Fruit fly (Drosophila melanogaster): ENCODE data around the gene CG12609.
A peak's percentile ranks its signal among the peaks of the same experiment; 100 is the strongest.

The CG12609 gene

dm6 chrX:18788143-18788745, 40.1 kb upstream of the CG12609 start, which contains the start of the genes CG6961 and S6KL:
CG6961 (minus strand) TSS chrX:18788210.
S6KL (plus strand) TSS chrX:18788464.
- TF ChIP-seq Hnf4 (GFP tag; optimal IDR thresholded peaks at IDR 0.05) = no peak
- TF ChIP-seq Dif (GFP tag; optimal IDR thresholded peaks at IDR 0.05; ENCODE audit: partially characterized antibody) = no peak
- no peak for TF ChIP-seq OdsH (GFP tag; optimal IDR thresholded peaks at IDR 0.05)
- TF ChIP-seq N (GFP tag; optimal IDR thresholded peaks at IDR 0.05) = peak; percentile 95
- no peak for TF ChIP-seq Vsx2 (GFP tag; optimal IDR thresholded peaks at IDR 0.05; ENCODE audit: partially characterized antibody)
- TF ChIP-seq sv (GFP tag; optimal IDR thresholded peaks at IDR 0.05) = no peak
- TF ChIP-seq lola (GFP tag; optimal IDR thresholded peaks at IDR 0.05) = no peak
- no peak for TF ChIP-seq Myc (optimal IDR thresholded peaks at IDR 0.05)
- no peak for TF ChIP-seq sage (GFP tag; optimal IDR thresholded peaks at IDR 0.05)
- TF ChIP-seq Jra (GFP tag; optimal IDR thresholded peaks at IDR 0.05) = no peak
- no peak for TF ChIP-seq CG32264 (GFP tag; optimal IDR thresholded peaks at IDR 0.05)
- peak; percentile 10 for TF ChIP-seq woc (GFP tag; optimal IDR thresholded peaks at IDR 0.05)
- TF ChIP-seq Hr83 (GFP tag; optimal IDR thresholded peaks at IDR 0.05; ENCODE audit: poor library complexity, severe bottlenecking) = no peak
- no peak for TF ChIP-seq pan (optimal IDR thresholded peaks at IDR 0.05)
- TF ChIP-seq fru (GFP tag; optimal IDR thresholded peaks at IDR 0.05) = no peak
- peak; percentile 67 for TF ChIP-seq Hr78 (GFP tag; optimal IDR thresholded peaks at IDR 0.05)
- no peak for TF ChIP-seq Rel (GFP tag; optimal IDR thresholded peaks at IDR 0.05)
- TF ChIP-seq Rel (tag; optimal IDR thresholded peaks at IDR 0.05) = peak; percentile 14
- TF ChIP-seq h (GFP tag; optimal IDR thresholded peaks at IDR 0.05) = peak; percentile 10
- TF ChIP-seq dl (GFP tag; optimal IDR thresholded peaks at IDR 0.05; ENCODE audit: insufficient read depth in 1 of 2, partially characterized antibody in 2 of 2) = no peak
- TF ChIP-seq Mio (GFP tag; optimal IDR thresholded peaks at IDR 0.05) = no peak
- no peak for TF ChIP-seq psq (GFP tag; optimal IDR thresholded peaks at IDR 0.05)
- TF ChIP-seq GATAd (GFP tag; optimal IDR thresholded peaks at IDR 0.05) = no peak
- no peak for TF ChIP-seq brk (GFP tag; optimal IDR thresholded peaks at IDR 0.05)
- TF ChIP-seq rgr (GFP tag; optimal IDR thresholded peaks at IDR 0.05) = no peak
- TF ChIP-seq CrebA (GFP tag; optimal IDR thresholded peaks at IDR 0.05; ENCODE audit: borderline replicate concordance) = no peak
- no peak for TF ChIP-seq jim (GFP tag; optimal IDR thresholded peaks at IDR 0.05)
- peak; percentile 7 for TF ChIP-seq HLH106 (tag; optimal IDR thresholded peaks at IDR 0.05)
- TF ChIP-seq Sp1 (GFP tag; optimal IDR thresholded peaks at IDR 0.05) = no peak
- no peak for TF ChIP-seq dmrt93B (GFP tag; optimal IDR thresholded peaks at IDR 0.05)
- no peak for TF ChIP-seq br (GFP tag; optimal IDR thresholded peaks at IDR 0.05)
- peak; percentile 39 for TF ChIP-seq Abd-B (GFP tag; optimal IDR thresholded peaks at IDR 0.05)
- no peak for TF ChIP-seq tai (GFP tag; optimal IDR thresholded peaks at IDR 0.05)
- TF ChIP-seq usp (GFP tag; optimal IDR thresholded peaks at IDR 0.05) = no peak
- TF ChIP-seq ey (GFP tag; optimal IDR thresholded peaks at IDR 0.05) = no peak
- TF ChIP-seq Dfd (GFP tag; optimal IDR thresholded peaks at IDR 0.05) = no peak
- no peak for TF ChIP-seq foxo (GFP tag; optimal IDR thresholded peaks at IDR 0.05)
- no peak for TF ChIP-seq CG9705 (GFP tag; optimal IDR thresholded peaks at IDR 0.05)
- TF ChIP-seq dsf (GFP tag; optimal IDR thresholded peaks at IDR 0.05; ENCODE audit: borderline replicate concordance) = no peak

dm6 chrX:18783417-18784123, 35.5 kb upstream of the CG12609 start, which contains the start of gene CG18259:
CG18259 (minus strand) TSS chrX:18783494.
- TF ChIP-seq woc (GFP tag; optimal IDR thresholded peaks at IDR 0.05) (peak; percentile 63), Hnf4 (GFP tag; optimal IDR thresholded peaks at IDR 0.05) (peak; percentile 21), Mio (GFP tag; optimal IDR thresholded peaks at IDR 0.05) (no peak), Vsx2 (GFP tag; optimal IDR thresholded peaks at IDR 0.05; ENCODE audit: partially characterized antibody) (no peak), Rel (GFP tag; optimal IDR thresholded peaks at IDR 0.05) (no peak), Rel (tag; optimal IDR thresholded peaks at IDR 0.05) (no peak), pan (optimal IDR thresholded peaks at IDR 0.05) (no peak), CrebA (GFP tag; optimal IDR thresholded peaks at IDR 0.05; ENCODE audit: borderline replicate concordance) (no peak), N (GFP tag; optimal IDR thresholded peaks at IDR 0.05) (peak; percentile 83), lola (GFP tag; optimal IDR thresholded peaks at IDR 0.05) (no peak), Sp1 (GFP tag; optimal IDR thresholded peaks at IDR 0.05) (peak; percentile 17), Myc (optimal IDR thresholded peaks at IDR 0.05) (peak; percentile 1), ey (GFP tag; optimal IDR thresholded peaks at IDR 0.05) (no peak), Abd-B (GFP tag; optimal IDR thresholded peaks at IDR 0.05) (no peak), HLH106 (tag; optimal IDR thresholded peaks at IDR 0.05) (peak; percentile 26), foxo (GFP tag; optimal IDR thresholded peaks at IDR 0.05) (peak in 1 of 2 experiments; percentile 5), rgr (GFP tag; optimal IDR thresholded peaks at IDR 0.05) (no peak), h (GFP tag; optimal IDR thresholded peaks at IDR 0.05) (peak; percentile 19), brk (GFP tag; optimal IDR thresholded peaks at IDR 0.05) (no peak), OdsH (GFP tag; optimal IDR thresholded peaks at IDR 0.05) (no peak), jim (GFP tag; optimal IDR thresholded peaks at IDR 0.05) (no peak), usp (GFP tag; optimal IDR thresholded peaks at IDR 0.05) (no peak), sv (GFP tag; optimal IDR thresholded peaks at IDR 0.05) (no peak), psq (GFP tag; optimal IDR thresholded peaks at IDR 0.05) (no peak), CG9705 (GFP tag; optimal IDR thresholded peaks at IDR 0.05) (peak; percentile 18)
